Worm (Caenorhabditis elegans): ENCODE measurements around the gene K10B3.1.

K10B3.1 gene

ce11 chrX:3115134-3116032 lies 19.9 kb upstream of the K10B3.1 start:
- TF ChIP-seq mab-5 (tag; optimal IDR thresholded peaks at IDR 0.05) = no peak
- peak; percentile 69 for TF ChIP-seq nhr-21 (tag; optimal IDR thresholded peaks at IDR 0.05)
- peak; percentile 22 for TF ChIP-seq fos-1 (tag; optimal IDR thresholded peaks at IDR 0.05)
- TF ChIP-seq sma-3 (GFP tag; optimal IDR thresholded peaks at IDR 0.05) = peak; percentile 73
- no peak for TF ChIP-seq nhr-11 (tag; optimal IDR thresholded peaks at IDR 0.05)
- TF ChIP-seq sma-9 (GFP tag; optimal IDR thresholded peaks at IDR 0.05) = peak; percentile 72
- no peak for TF ChIP-seq sma-9 (tag; optimal IDR thresholded peaks at IDR 0.05)
- no peak for TF ChIP-seq nhr-10 (tag; optimal IDR thresholded peaks at IDR 0.05)
- TF ChIP-seq C34F6.9 (tag; optimal IDR thresholded peaks at IDR 0.05) = no peak
- no peak for TF ChIP-seq R02D3.7 (tag; optimal IDR thresholded peaks at IDR 0.05)
- peak; percentile 12 for TF ChIP-seq gmeb-1 (tag; optimal IDR thresholded peaks at IDR 0.05)
- no peak for TF ChIP-seq mbf-1 (tag; optimal IDR thresholded peaks at IDR 0.05)
- no peak for TF ChIP-seq ztf-11 (tag; optimal IDR thresholded peaks at IDR 0.05)
- peak; percentile 70 for TF ChIP-seq nhr-25 (tag; optimal IDR thresholded peaks at IDR 0.05)
- TF ChIP-seq lin-39 (tag; optimal IDR thresholded peaks at IDR 0.05) = no peak
- TF ChIP-seq crh-2 (tag; optimal IDR thresholded peaks at IDR 0.05) = peak; percentile 57
- peak; percentile 75 for TF ChIP-seq ceh-16 (tag; optimal IDR thresholded peaks at IDR 0.05)
- no peak for TF ChIP-seq unc-55 (GFP tag; optimal IDR thresholded peaks at IDR 0.05)
- no peak for TF ChIP-seq blmp-1 (tag; optimal IDR thresholded peaks at IDR 0.05; ENCODE audit: insufficient read depth)
- no peak for TF ChIP-seq mdl-1 (tag; optimal IDR thresholded peaks at IDR 0.05)
- TF ChIP-seq peb-1 (tag; optimal IDR thresholded peaks at IDR 0.05) = no peak
- TF ChIP-seq nhr-129 (tag; optimal IDR thresholded peaks at IDR 0.05) = peak; percentile 64
- TF ChIP-seq snpc-4 (tag; optimal IDR thresholded peaks at IDR 0.05) = no peak
- TF ChIP-seq lsy-2 (tag; optimal IDR thresholded peaks at IDR 0.05) = no peak
- TF ChIP-seq ama-1 (optimal IDR thresholded peaks at IDR 0.05) = peak; percentile 88
- TF ChIP-seq Y55F3AM.14 (GFP tag; optimal IDR thresholded peaks at IDR 0.05) = no peak
- no peak for TF ChIP-seq ztf-4 (tag; optimal IDR thresholded peaks at IDR 0.05)
- peak; percentile 66 for TF ChIP-seq lin-11 (tag; optimal IDR thresholded peaks at IDR 0.05)
- no peak for TF ChIP-seq egl-27 (tag; optimal IDR thresholded peaks at IDR 0.05)
- no peak for TF ChIP-seq F13H6.1 (tag; optimal IDR thresholded peaks at IDR 0.05)
- TF ChIP-seq unc-39 (tag; optimal IDR thresholded peaks at IDR 0.05) = no peak

ce11 chrX:3116033-3116876 lies 19.0 kb upstream of the K10B3.1 start, which contains the start of gene mai-1:
mai-1 (minus strand) TSS chrX:3116589.
- TF ChIP-seq sma-9 (GFP tag; optimal IDR thresholded peaks at IDR 0.05) (no peak), sma-9 (tag; optimal IDR thresholded peaks at IDR 0.05) (no peak), alr-1 (tag; optimal IDR thresholded peaks at IDR 0.05) (no peak), dmd-4 (tag; optimal IDR thresholded peaks at IDR 0.05) (no peak), ama-1 (optimal IDR thresholded peaks at IDR 0.05) (peak; percentile 37), mab-5 (tag; optimal IDR thresholded peaks at IDR 0.05) (no peak), nhr-129 (tag; optimal IDR thresholded peaks at IDR 0.05) (peak; percentile 65), lin-13 (GFP tag; optimal IDR thresholded peaks at IDR 0.05) (peak; percentile 35), ztf-4 (tag; optimal IDR thresholded peaks at IDR 0.05) (peak; percentile 28), egl-27 (tag; optimal IDR thresholded peaks at IDR 0.05) (no peak), peb-1 (tag; optimal IDR thresholded peaks at IDR 0.05) (no peak), elt-3 (tag; optimal IDR thresholded peaks at IDR 0.05) (no peak), sem-4 (tag; optimal IDR thresholded peaks at IDR 0.05) (peak; percentile 19), ztf-11 (tag; optimal IDR thresholded peaks at IDR 0.05) (no peak), F13H6.1 (tag; optimal IDR thresholded peaks at IDR 0.05) (peak; percentile 51), zag-1 (tag; optimal IDR thresholded peaks at IDR 0.05) (peak; percentile 73), unc-62 (GFP tag; optimal IDR thresholded peaks at IDR 0.05) (no peak), fos-1 (tag; optimal IDR thresholded peaks at IDR 0.05) (peak; percentile 21), nhr-23 (tag; optimal IDR thresholded peaks at IDR 0.05) (no peak), C34F6.9 (tag; optimal IDR thresholded peaks at IDR 0.05) (peak; percentile 50), mdl-1 (tag; optimal IDR thresholded peaks at IDR 0.05) (peak in 1 of 2 experiments; percentile 6), crh-2 (tag; optimal IDR thresholded peaks at IDR 0.05) (peak; percentile 23), nhr-6 (tag; optimal IDR thresholded peaks at IDR 0.05) (no peak), ceh-82 (tag; optimal IDR thresholded peaks at IDR 0.05) (peak; percentile 16), nhr-237 (tag; optimal IDR thresholded peaks at IDR 0.05) (no peak), sma-3 (GFP tag; optimal IDR thresholded peaks at IDR 0.05) (no peak), nhr-21 (tag; optimal IDR thresholded peaks at IDR 0.05) (no peak), unc-39 (tag; optimal IDR thresholded peaks at IDR 0.05) (no peak), nhr-10 (tag; optimal IDR thresholded peaks at IDR 0.05) (no peak), elt-1 (tag; optimal IDR thresholded peaks at IDR 0.05) (no peak), Y55F3AM.14 (GFP tag; optimal IDR thresholded peaks at IDR 0.05) (no peak), lsy-2 (tag; optimal IDR thresholded peaks at IDR 0.05) (peak in 1 of 2 experiments; percentile 46), R02D3.7 (tag; optimal IDR thresholded peaks at IDR 0.05) (no peak), mbf-1 (tag; optimal IDR thresholded peaks at IDR 0.05) (no peak), lin-11 (tag; optimal IDR thresholded peaks at IDR 0.05) (peak; percentile 68), nhr-12 (tag; optimal IDR thresholded peaks at IDR 0.05) (no peak), skn-1 (tag; optimal IDR thresholded peaks at IDR 0.05) (no peak), nhr-25 (tag; optimal IDR thresholded peaks at IDR 0.05) (no peak), gmeb-1 (tag; optimal IDR thresholded peaks at IDR 0.05) (no peak), aly-2 (tag; optimal IDR thresholded peaks at IDR 0.05) (no peak)

Data from whole organism, L2 larva.